Fruit fly (Drosophila melanogaster) whole organism: ENCODE results near the gene CG33272.

Experiments used
- EcR ChIP-seq, 2 experiments: fragments of >200 bp; optimal IDR thresholded peaks; 2 replicates each; lab custom pipeline; 2017; ENCODE audit warnings: missing biosample characterization in 2 of 2, missing genetic modification characterization in 2 of 2, missing genetic modification reagents in 2 of 2
- pan ChIP-seq: fragments of >200 bp; optimal IDR thresholded peaks from 2 replicates; lab custom pipeline; 2017

dm6 chr3L:11553672-11554068 lies 43.3 kb upstream of the CG33272 start:
- TF ChIP-seq EcR (GFP tag; optimal IDR thresholded peaks at IDR 0.05; lab: Kevin White, UChicago), result no peak
- TF ChIP-seq pan (lab: Kevin White, UChicago), result no peak
